Fruit fly (Drosophila melanogaster) whole organism: ENCODE measurements around the gene Marf.

ENCODE experiments used
- CG8478 ChIP-seq: fragments of >200 bp; optimal IDR thresholded peaks from 2 replicates; lab custom pipeline; 2018; ENCODE audit warnings: inconsistent platforms
- pan ChIP-seq: fragments of >200 bp; optimal IDR thresholded peaks from 2 replicates; lab custom pipeline; 2017
- psq ChIP-seq: fragments of >200 bp; optimal IDR thresholded peaks from 2 replicates; lab custom pipeline; 2017
- usp ChIP-seq: fragments of >200 bp; optimal IDR thresholded peaks from 2 replicates; lab custom pipeline; 2017; ENCODE audit warnings: missing biosample characterization, missing genetic modification characterization, mixed read lengths

DNA sequence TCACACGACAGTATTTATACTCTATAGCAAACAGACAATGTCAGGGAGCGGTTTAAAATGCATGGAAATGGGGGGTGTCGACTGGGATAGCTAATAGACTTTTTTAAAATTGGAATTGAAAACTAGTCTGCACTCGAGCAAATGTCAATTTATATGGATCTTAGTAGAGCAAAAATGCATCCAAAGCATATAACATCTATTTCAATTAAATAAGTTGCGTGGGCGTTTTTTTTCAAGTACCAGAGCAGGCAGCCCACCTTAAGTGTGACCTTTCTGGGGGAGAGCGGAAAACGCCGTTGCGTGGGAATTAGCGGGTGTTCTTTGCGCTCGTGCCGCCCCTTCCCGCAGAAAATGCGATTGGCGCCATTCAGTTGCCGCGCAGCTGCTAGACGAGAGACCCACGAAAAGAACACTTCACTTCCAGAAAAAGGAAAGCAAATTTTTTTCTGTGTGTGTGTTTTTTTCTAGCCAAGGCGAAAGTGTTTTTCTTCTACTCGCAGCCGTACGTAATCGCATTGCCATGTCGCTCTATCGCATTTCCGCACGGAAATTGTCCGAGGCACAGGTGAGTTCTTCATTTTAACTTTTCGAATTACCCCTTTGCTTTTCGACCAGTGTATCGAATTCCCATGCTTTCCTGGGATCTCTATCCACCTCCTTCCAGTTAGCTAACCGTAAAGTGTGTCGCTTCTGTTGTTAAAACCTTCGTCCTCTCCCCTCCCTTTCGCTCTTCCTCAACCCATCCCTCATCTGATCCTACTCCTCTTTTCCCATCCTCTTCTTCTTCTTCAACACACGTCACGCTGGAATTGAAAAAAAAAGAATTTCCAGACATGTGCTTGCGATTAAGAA lies 13.6 kb upstream of the Marf start:
- TF ChIP-seq pan (lab: Kevin White, UChicago) (no peak), psq (lab: Kevin White, UChicago) (no peak), usp (GFP tag; lab: Kevin White, UChicago) (no peak), CG8478 (lab: Kevin White, UChicago) (no peak)
